Worm (Caenorhabditis elegans): Measurements from ENCODE around the gene srg-25.

DNA sequence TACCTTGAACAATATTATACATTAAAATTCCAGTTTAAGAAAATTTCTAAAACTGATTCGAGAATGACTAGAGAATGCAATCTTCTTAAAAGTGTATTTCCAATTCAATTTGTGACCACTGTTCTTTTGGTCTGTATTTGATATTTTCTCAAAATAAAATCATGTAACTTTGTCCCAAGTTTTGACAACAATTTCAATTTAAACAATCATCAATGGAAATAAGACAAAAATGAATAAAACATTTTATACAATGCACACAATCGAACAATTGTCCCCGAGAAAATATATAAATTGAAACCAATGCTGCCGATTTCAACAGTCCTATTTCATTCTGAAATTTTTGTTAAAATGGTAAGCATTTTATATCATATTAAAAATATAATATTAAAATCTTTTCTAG, 33.7 kb downstream of the srg-25 start, which contains the start of gene C10G8.4:
- TF ChIP-seq flt-1 (GFP tag; IDR thresholded peaks at IDR 0.05), result no peak
- TF ChIP-seq ama-1 (optimal IDR thresholded peaks at IDR 0.05), result no peak
- no peak for TF ChIP-seq tra-4 (tag; optimal IDR thresholded peaks at IDR 0.05)
- TF ChIP-seq F13C5.2 (tag; optimal IDR thresholded peaks at IDR 0.05), result no peak
- no peak for TF ChIP-seq sea-1 (GFP tag; conservative IDR thresholded peaks at IDR 0.05)
- TF ChIP-seq hmg-4 (GFP tag; optimal IDR thresholded peaks at IDR 0.05), result no peak
- no peak for TF ChIP-seq tbx-37 (GFP tag; conservative IDR thresholded peaks at IDR 0.05)
- no peak for TF ChIP-seq ceh-13 (GFP tag; optimal IDR thresholded peaks at IDR 0.05)
- TF ChIP-seq hmbx-1 (tag; optimal IDR thresholded peaks at IDR 0.05), result no peak
- TF ChIP-seq ceh-36 (tag; optimal IDR thresholded peaks at IDR 0.05), result no peak
- TF ChIP-seq ets-7 (tag; optimal IDR thresholded peaks at IDR 0.05), result no peak
- TF ChIP-seq tbx-11 (GFP tag; IDR thresholded peaks at IDR 0.05), result no peak

Data from whole organism, early embryonic.